Fruit fly (Drosophila melanogaster): ENCODE measurements around the gene S6KL.

Gene S6KL

DNA sequence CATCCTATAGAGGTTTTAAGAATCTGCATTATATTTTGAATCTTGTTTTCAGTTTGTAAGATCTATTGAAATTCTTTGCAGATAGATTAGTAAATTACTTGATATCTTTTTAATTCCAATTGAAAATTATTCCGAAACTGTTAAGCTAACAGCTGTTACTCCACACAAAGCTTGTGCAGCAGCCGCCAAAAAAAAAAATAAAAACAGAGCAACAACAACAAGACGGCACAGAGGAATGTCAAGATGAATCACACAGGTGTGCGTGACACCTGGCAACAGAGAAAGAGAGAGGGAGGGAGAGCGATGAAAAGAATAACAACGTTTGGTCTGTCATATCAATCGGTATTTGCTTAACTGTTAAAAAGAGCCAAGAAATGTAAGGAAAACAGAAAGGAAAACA, 46.7 kb downstream of the S6KL start:
- TF ChIP-seq woc (GFP tag; optimal IDR thresholded peaks at IDR 0.05) (no peak), psq (GFP tag; optimal IDR thresholded peaks at IDR 0.05) (peak; percentile 13)

DNA sequence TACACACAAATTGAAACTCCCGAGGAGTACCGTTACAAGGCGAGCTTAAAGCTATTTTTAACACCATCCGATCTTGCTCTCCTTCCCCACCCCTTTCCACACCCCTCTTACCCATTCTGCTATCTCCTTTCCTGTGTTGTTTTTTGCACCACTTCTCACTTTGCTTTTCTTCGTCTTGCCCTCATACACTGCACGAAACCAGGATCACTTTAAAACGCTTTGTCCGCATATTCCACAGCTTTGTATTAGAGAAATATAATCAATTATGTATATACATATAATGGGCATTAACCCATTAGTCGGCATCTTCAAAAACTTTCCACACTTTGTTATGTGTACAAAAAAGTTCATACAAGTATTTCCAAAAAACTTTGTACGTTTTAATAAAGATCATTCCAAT, 47.2 kb downstream of the S6KL start:
- no peak for TF ChIP-seq fru (GFP tag; optimal IDR thresholded peaks at IDR 0.05)

DNA sequence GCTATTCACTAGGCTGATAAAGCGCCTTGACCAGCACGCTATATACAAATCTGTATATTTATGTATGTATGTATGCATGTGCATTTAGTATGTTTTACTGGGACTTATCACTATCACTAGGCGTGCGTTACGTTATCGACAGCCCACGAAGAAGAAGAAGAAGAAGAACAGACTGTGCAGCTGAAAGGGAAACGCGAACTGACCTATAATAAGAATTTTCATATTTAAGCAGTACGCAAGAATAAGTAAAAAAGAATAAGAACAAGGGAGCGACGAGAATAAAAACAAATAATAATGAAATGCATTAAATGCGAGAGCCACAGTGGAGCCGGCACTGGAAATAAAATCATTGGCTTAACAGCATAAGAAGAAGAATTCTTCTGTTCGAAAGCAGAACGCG, 48.1 kb downstream of the S6KL start:
- TF ChIP-seq usp (GFP tag; optimal IDR thresholded peaks at IDR 0.05) (no peak), jim (GFP tag; optimal IDR thresholded peaks at IDR 0.05) (no peak), psq (GFP tag; optimal IDR thresholded peaks at IDR 0.05) (no peak), pan (optimal IDR thresholded peaks at IDR 0.05) (no peak)

DNA sequence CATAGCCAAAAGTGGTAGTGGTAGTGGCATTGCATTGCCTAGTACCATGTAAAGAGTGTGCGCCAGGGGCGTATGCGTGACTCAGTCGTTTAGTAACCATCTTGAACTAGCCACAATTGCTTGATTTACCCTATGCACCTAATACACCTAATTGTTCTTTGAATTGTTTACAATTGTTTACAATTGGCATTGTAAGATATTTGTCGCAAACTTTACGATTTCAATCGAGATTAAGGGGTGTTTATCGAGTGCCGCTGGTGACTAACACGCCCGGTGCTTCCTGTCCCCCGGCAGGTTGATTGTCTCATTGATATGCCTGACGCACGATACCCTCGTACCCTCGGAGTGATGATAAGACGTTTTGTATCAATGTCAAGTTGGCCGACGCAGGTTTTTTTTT, 48.8 kb downstream of the S6KL start:
- no peak for TF ChIP-seq Hnf4 (GFP tag; optimal IDR thresholded peaks at IDR 0.05)
- TF ChIP-seq N (GFP tag; optimal IDR thresholded peaks at IDR 0.05), result no peak
- TF ChIP-seq CG9705 (GFP tag; optimal IDR thresholded peaks at IDR 0.05), result no peak
- no peak for TF ChIP-seq Dif (GFP tag; optimal IDR thresholded peaks at IDR 0.05; ENCODE audit: partially characterized antibody)
- TF ChIP-seq foxo (GFP tag; optimal IDR thresholded peaks at IDR 0.05), result no peak
- no peak for TF ChIP-seq jim (GFP tag; optimal IDR thresholded peaks at IDR 0.05)
- TF ChIP-seq br (GFP tag; optimal IDR thresholded peaks at IDR 0.05), result no peak
- no peak for TF ChIP-seq Abd-B (GFP tag; optimal IDR thresholded peaks at IDR 0.05)
- no peak for TF ChIP-seq lola (GFP tag; optimal IDR thresholded peaks at IDR 0.05)
- no peak for TF ChIP-seq CG32264 (GFP tag; optimal IDR thresholded peaks at IDR 0.05)
- no peak for TF ChIP-seq Rel (GFP tag; optimal IDR thresholded peaks at IDR 0.05)
- no peak for TF ChIP-seq Rel (tag; optimal IDR thresholded peaks at IDR 0.05)
- TF ChIP-seq dmrt93B (GFP tag; optimal IDR thresholded peaks at IDR 0.05), result no peak
- no peak for TF ChIP-seq dsf (GFP tag; optimal IDR thresholded peaks at IDR 0.05; ENCODE audit: borderline replicate concordance)
- TF ChIP-seq sv (GFP tag; optimal IDR thresholded peaks at IDR 0.05), result no peak
- no peak for TF ChIP-seq CrebA (GFP tag; optimal IDR thresholded peaks at IDR 0.05; ENCODE audit: borderline replicate concordance)
- TF ChIP-seq woc (GFP tag; optimal IDR thresholded peaks at IDR 0.05), result no peak
- no peak for TF ChIP-seq sage (GFP tag; optimal IDR thresholded peaks at IDR 0.05)
- TF ChIP-seq pan (optimal IDR thresholded peaks at IDR 0.05), result no peak
- TF ChIP-seq OdsH (GFP tag; optimal IDR thresholded peaks at IDR 0.05), result no peak
- no peak for TF ChIP-seq Dfd (GFP tag; optimal IDR thresholded peaks at IDR 0.05)

DNA sequence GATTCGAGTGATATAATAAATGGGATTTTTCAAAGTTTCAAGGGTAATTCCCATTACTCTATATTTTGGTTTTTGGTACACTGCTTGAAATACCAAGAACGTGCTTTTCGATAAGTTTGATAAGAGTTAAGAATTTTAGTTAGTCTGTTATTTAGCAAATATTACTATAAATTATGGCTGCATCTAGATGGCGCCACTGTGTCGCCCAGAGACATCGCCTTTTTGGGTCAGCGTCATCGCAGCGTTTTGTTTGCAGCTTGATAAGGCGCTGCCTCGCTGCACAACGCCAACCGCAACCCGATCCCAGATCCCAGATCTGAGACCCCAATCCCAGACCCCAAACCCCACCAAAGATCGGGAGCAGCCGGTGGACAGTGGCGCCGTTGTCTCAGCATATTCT, 50.2 kb downstream of the S6KL start:
- TF ChIP-seq ey (GFP tag; optimal IDR thresholded peaks at IDR 0.05) (no peak), lola (GFP tag; optimal IDR thresholded peaks at IDR 0.05) (no peak), HLH106 (tag; optimal IDR thresholded peaks at IDR 0.05) (no peak), OdsH (GFP tag; optimal IDR thresholded peaks at IDR 0.05) (no peak), CrebA (GFP tag; optimal IDR thresholded peaks at IDR 0.05; ENCODE audit: borderline replicate concordance) (no peak), Hnf4 (GFP tag; optimal IDR thresholded peaks at IDR 0.05) (no peak), CG32264 (GFP tag; optimal IDR thresholded peaks at IDR 0.05) (no peak), sage (GFP tag; optimal IDR thresholded peaks at IDR 0.05) (no peak), br (GFP tag; optimal IDR thresholded peaks at IDR 0.05) (no peak), Dif (GFP tag; optimal IDR thresholded peaks at IDR 0.05; ENCODE audit: partially characterized antibody) (no peak), woc (GFP tag; optimal IDR thresholded peaks at IDR 0.05) (no peak), Vsx2 (GFP tag; optimal IDR thresholded peaks at IDR 0.05; ENCODE audit: partially characterized antibody) (no peak), fru (GFP tag; optimal IDR thresholded peaks at IDR 0.05) (no peak)

DNA sequence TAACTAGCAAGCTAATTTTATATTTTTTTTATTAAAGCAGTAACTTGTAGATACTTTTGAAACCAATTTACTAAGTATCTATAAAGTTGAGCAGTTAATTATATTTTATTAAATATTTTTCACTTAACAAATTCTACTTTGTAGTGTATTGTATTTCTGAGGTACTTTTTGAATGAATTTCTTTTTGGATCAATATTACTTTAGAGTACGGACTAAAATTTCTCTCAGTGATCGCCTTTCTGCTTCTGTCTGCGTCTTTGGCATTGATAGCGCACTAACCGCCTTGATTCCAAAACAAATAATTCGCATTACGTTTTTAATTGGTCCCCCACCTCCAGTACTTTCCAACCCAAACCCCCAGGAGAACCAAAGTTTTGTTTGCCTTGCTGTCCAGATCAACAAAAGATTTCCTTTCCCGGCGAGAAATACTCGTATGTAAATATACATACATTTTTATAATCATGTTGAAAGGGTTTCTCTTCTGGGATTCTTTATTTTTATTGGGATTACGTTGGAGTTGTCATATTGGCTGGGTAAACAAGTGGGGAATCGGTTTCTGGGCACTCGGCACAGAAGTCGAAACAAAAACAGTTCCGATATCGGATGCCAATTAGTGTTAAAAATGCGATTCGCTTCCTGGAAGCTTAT, 50.8 kb downstream of the S6KL start:
- TF ChIP-seq Sp1 (GFP tag; optimal IDR thresholded peaks at IDR 0.05) (peak; percentile 30), jim (GFP tag; optimal IDR thresholded peaks at IDR 0.05) (no peak), psq (GFP tag; optimal IDR thresholded peaks at IDR 0.05) (peak; percentile 2), CG9705 (GFP tag; optimal IDR thresholded peaks at IDR 0.05) (peak; percentile 5), GATAd (GFP tag; optimal IDR thresholded peaks at IDR 0.05) (no peak)
